Fruit fly (Drosophila melanogaster) whole organism, embryonic: Measurements from ENCODE around the gene CG43218.

ENCODE experiments used
- ATbp ChIP-seq: fragments of 200-800 bp; sonication (Bioruptor generic); optimal IDR thresholded peaks from 2 replicates; lab custom pipeline; 2017; ENCODE audit warnings: missing biosample characterization, mild to moderate bottlenecking, missing genetic modification characterization, missing genetic modification reagents
- Bdp1 ChIP-seq: fragments of 200-800 bp; sonication (Bioruptor generic); optimal IDR thresholded peaks from 3 replicates; lab custom pipeline; 2016; ENCODE audit warnings: missing biosample characterization, missing genetic modification characterization
- Bteb2 ChIP-seq: fragments of 200-800 bp; sonication (Bioruptor generic); optimal IDR thresholded peaks from 2 replicates; lab custom pipeline; 2016; ENCODE audit warnings: missing biosample characterization, missing genetic modification characterization
- CG10274 ChIP-seq: fragments of 200-800 bp; sonication (Bioruptor generic); optimal IDR thresholded peaks from 3 replicates; lab custom pipeline; 2017; ENCODE audit warnings: missing biosample characterization, mild to moderate bottlenecking, missing genetic modification characterization
- CG11085 ChIP-seq: fragments of 200-800 bp; sonication (Bioruptor generic); IDR thresholded peaks from 2 replicates; pipeline ENCODE4 v1.3.6; 2022; ENCODE audit warnings: missing biosample characterization, missing genetic modification characterization
- CG12391 ChIP-seq: fragments of 200-800 bp; sonication (Bioruptor generic); optimal IDR thresholded peaks from 3 replicates; lab custom pipeline; 2018; ENCODE audit warnings: missing biosample characterization, mild to moderate bottlenecking, missing genetic modification characterization, moderate library complexity
- CG15696 ChIP-seq: fragments of 200-800 bp; sonication (Bioruptor generic); optimal IDR thresholded peaks from 2 replicates; lab custom pipeline; 2019; ENCODE audit warnings: missing biosample characterization, mild to moderate bottlenecking, missing genetic modification characterization, moderate library complexity
- CG17328 ChIP-seq: fragments of 200-800 bp; sonication (Bioruptor generic); IDR thresholded peaks from 2 replicates; pipeline ENCODE4 v1.3.6; 2022; ENCODE audit warnings: missing biosample characterization, missing genetic modification characterization
- CG17385 ChIP-seq: fragments of 200-800 bp; sonication (Bioruptor generic); optimal IDR thresholded peaks from 3 replicates; lab custom pipeline; 2018; ENCODE audit warnings: missing biosample characterization, mild to moderate bottlenecking, missing genetic modification characterization
- CG17912 ChIP-seq: fragments of 200-800 bp; sonication (Bioruptor generic); optimal IDR thresholded peaks from 2 replicates; lab custom pipeline; 2018; ENCODE audit warnings: missing biosample characterization, mild to moderate bottlenecking, missing genetic modification characterization
- CG18599 ChIP-seq: fragments of 200-800 bp; sonication (Bioruptor generic); optimal IDR thresholded peaks from 3 replicates; lab custom pipeline; 2017; ENCODE audit warnings: missing biosample characterization, missing genetic modification characterization, mild to moderate bottlenecking, moderate library complexity, missing genetic modification reagents
- CG32772 ChIP-seq: fragments of 200-800 bp; sonication (Bioruptor generic); IDR thresholded peaks from 2 replicates; pipeline ENCODE4 v1.3.6; 2022; ENCODE audit warnings: missing biosample characterization, missing genetic modification characterization
- CG3847 ChIP-seq: fragments of 200-800 bp; sonication (Bioruptor generic); IDR thresholded peaks from 2 replicates; pipeline ENCODE4 v1.3.6; 2022; ENCODE audit warnings: missing biosample characterization, missing genetic modification characterization
- CG3995 ChIP-seq: fragments of 200-800 bp; sonication (Bioruptor generic); optimal IDR thresholded peaks from 3 replicates; lab custom pipeline; 2016; ENCODE audit warnings: missing biosample characterization, missing genetic modification characterization
- CG4328 ChIP-seq: fragments of 200-800 bp; sonication (Bioruptor generic); optimal IDR thresholded peaks from 3 replicates; lab custom pipeline; 2017; ENCODE audit warnings: missing biosample characterization, missing genetic modification reagents, missing genetic modification characterization
- CG6765 ChIP-seq: fragments of 200-800 bp; sonication (Bioruptor generic); optimal IDR thresholded peaks from 3 replicates; lab custom pipeline; 2017; ENCODE audit warnings: missing biosample characterization, mild to moderate bottlenecking, missing genetic modification characterization
- CG6813 ChIP-seq: fragments of 200-800 bp; sonication (Bioruptor generic); optimal IDR thresholded peaks from 2 replicates; lab custom pipeline; 2017; ENCODE audit warnings: missing biosample characterization, missing genetic modification characterization, mild to moderate bottlenecking, moderate library complexity, missing genetic modification reagents
- CG9215 ChIP-seq: fragments of 200-800 bp; sonication (Bioruptor generic); IDR thresholded peaks from 2 replicates; pipeline ENCODE4 v1.3.6; 2022; ENCODE audit warnings: missing biosample characterization, missing genetic modification characterization
- CG9609 ChIP-seq: fragments of 200-800 bp; sonication (Bioruptor generic); optimal IDR thresholded peaks from 3 replicates; lab custom pipeline; 2016; ENCODE audit warnings: missing biosample characterization, missing genetic modification characterization
- CoRest ChIP-seq: fragments of 200-800 bp; sonication (Bioruptor generic); optimal IDR thresholded peaks from 3 replicates; lab custom pipeline; 2018; ENCODE audit warnings: missing biosample characterization, mild to moderate bottlenecking, missing genetic modification characterization, moderate library complexity
- Eip74EF ChIP-seq, 2 experiments: fragments of 200-800 bp in 1 of 2; fragments of >200 bp in 1 of 2; sonication (Bioruptor generic) in 1 of 2; optimal IDR thresholded peaks; 2 replicates each; lab custom pipeline; 2017 to 2019; ENCODE audit warnings: missing biosample characterization in 2 of 2, missing genetic modification characterization in 2 of 2, mild to moderate bottlenecking in 1 of 2, moderate library complexity in 1 of 2
- MTF-1 ChIP-seq: fragments of 200-800 bp; sonication (Bioruptor generic); optimal IDR thresholded peaks from 2 replicates; lab custom pipeline; 2018; ENCODE audit warnings: missing biosample characterization, mild to moderate bottlenecking, missing genetic modification characterization, borderline replicate concordance
- Med ChIP-seq: fragments of 200-800 bp; sonication (Bioruptor generic); peaks from one replicate; lab custom pipeline; 2016; ENCODE audit warnings: missing biosample characterization, missing genetic modification characterization, mild to moderate bottlenecking, inconsistent platforms, moderate library complexity
- Myb ChIP-seq: fragments of 200-800 bp; sonication (Bioruptor generic); optimal IDR thresholded peaks from 2 replicates; lab custom pipeline; 2016; ENCODE audit warnings: missing biosample characterization, missing genetic modification characterization
- Ssrp ChIP-seq: fragments of 200-800 bp; sonication (Bioruptor generic); optimal IDR thresholded peaks from 2 replicates; lab custom pipeline; 2018; ENCODE audit warnings: missing biosample characterization, mild to moderate bottlenecking, missing genetic modification characterization, moderate library complexity
- ac ChIP-seq: fragments of 200-800 bp; sonication (Bioruptor generic); optimal IDR thresholded peaks from 3 replicates; lab custom pipeline; 2017; ENCODE audit warnings: missing biosample characterization, mild to moderate bottlenecking, missing genetic modification characterization
- ato ChIP-seq: fragments of 200-800 bp; sonication (Bioruptor generic); IDR thresholded peaks from 2 replicates; pipeline ENCODE4 v1.3.6; 2022; ENCODE audit warnings: missing biosample characterization, missing genetic modification characterization; ENCODE audit not compliant: partially characterized antibody
- btn ChIP-seq: fragments of 200-800 bp; sonication (Bioruptor generic); optimal IDR thresholded peaks from 2 replicates; lab custom pipeline; 2016; ENCODE audit warnings: missing biosample characterization, missing genetic modification characterization
- chinmo ChIP-seq: fragments of 200-800 bp; sonication (Bioruptor generic); IDR thresholded peaks from 4 replicates; pipeline ENCODE4 v1.3.6; 2022; ENCODE audit warnings: missing biosample characterization, missing genetic modification characterization; ENCODE audit not compliant: partially characterized antibody
- croc ChIP-seq: fragments of 200-800 bp; sonication (Bioruptor generic); conservative IDR thresholded peaks from 3 replicates; pipeline ENCODE4 v1.3.6; 2022; ENCODE audit warnings: missing biosample characterization, missing genetic modification characterization
- danr ChIP-seq: fragments of 200-800 bp; sonication (Bioruptor generic); IDR thresholded peaks from 2 replicates; pipeline ENCODE4 v1.3.6; 2022; ENCODE audit warnings: missing biosample characterization, missing genetic modification characterization
- dmrt99B ChIP-seq: fragments of 200-800 bp; sonication (Bioruptor generic); optimal IDR thresholded peaks from 2 replicates; lab custom pipeline; 2018; ENCODE audit warnings: missing biosample characterization, mild to moderate bottlenecking, missing genetic modification characterization, moderate library complexity
- ems ChIP-seq: fragments of 200-800 bp; sonication (Bioruptor generic); optimal IDR thresholded peaks from 3 replicates; lab custom pipeline; 2016; ENCODE audit warnings: missing biosample characterization, missing genetic modification characterization
- fd3F ChIP-seq: fragments of 200-800 bp; sonication (Bioruptor generic); optimal IDR thresholded peaks from 2 replicates; lab custom pipeline; 2018; ENCODE audit warnings: missing biosample characterization, mild to moderate bottlenecking, missing genetic modification characterization, moderate library complexity
- grn ChIP-seq: fragments of 200-800 bp; sonication (Bioruptor generic); optimal IDR thresholded peaks from 3 replicates; lab custom pipeline; 2017; ENCODE audit warnings: missing biosample characterization, missing genetic modification characterization
- kni ChIP-seq: fragments of 200-800 bp; sonication (Bioruptor generic); optimal IDR thresholded peaks from 3 replicates; lab custom pipeline; 2017; ENCODE audit warnings: mild to moderate bottlenecking, missing biosample characterization, missing genetic modification reagents, missing genetic modification characterization
- nom ChIP-seq: fragments of 200-800 bp; sonication (Bioruptor generic); optimal IDR thresholded peaks from 2 replicates; lab custom pipeline; 2017; ENCODE audit warnings: missing biosample characterization, missing genetic modification characterization, mild to moderate bottlenecking, moderate library complexity, missing genetic modification reagents
- peb ChIP-seq: fragments of 200-800 bp; sonication (Bioruptor generic); IDR thresholded peaks from 2 replicates; pipeline ENCODE4 v1.3.6; 2022; ENCODE audit warnings: missing biosample characterization, missing genetic modification characterization
- phol ChIP-seq: fragments of 200-800 bp; sonication (Bioruptor generic); optimal IDR thresholded peaks from 3 replicates; lab custom pipeline; 2018; ENCODE audit warnings: missing biosample characterization, mild to moderate bottlenecking, missing genetic modification characterization, moderate library complexity
- pros ChIP-seq: fragments of 200-800 bp; sonication (Bioruptor generic); optimal IDR thresholded peaks from 3 replicates; lab custom pipeline; 2019; ENCODE audit warnings: missing biosample characterization, mild to moderate bottlenecking, missing genetic modification characterization, moderate library complexity
- pzg ChIP-seq: fragments of 200-800 bp; sonication (Bioruptor generic); optimal IDR thresholded peaks from 3 replicates; lab custom pipeline; 2018; ENCODE audit warnings: missing biosample characterization, mild to moderate bottlenecking, missing genetic modification characterization, moderate library complexity
- schlank ChIP-seq: fragments of 200-800 bp; sonication (Bioruptor generic); optimal IDR thresholded peaks from 2 replicates; lab custom pipeline; 2018; ENCODE audit warnings: missing biosample characterization, mild to moderate bottlenecking, missing genetic modification characterization
- sd ChIP-seq: fragments of 200-800 bp; sonication (Bioruptor generic); optimal IDR thresholded peaks from 3 replicates; lab custom pipeline; 2018; ENCODE audit warnings: missing biosample characterization, mild to moderate bottlenecking, missing genetic modification characterization, moderate library complexity
- sens-2 ChIP-seq: fragments of 200-800 bp; sonication (Bioruptor generic); IDR thresholded peaks from 2 replicates; pipeline ENCODE4 v1.3.6; 2022; ENCODE audit warnings: missing biosample characterization, missing genetic modification characterization
- slou ChIP-seq: fragments of 200-800 bp; sonication (Bioruptor generic); optimal IDR thresholded peaks from 3 replicates; lab custom pipeline; 2016; ENCODE audit warnings: missing biosample characterization, missing genetic modification characterization
- so ChIP-seq: fragments of 200-800 bp; sonication (Bioruptor generic); IDR thresholded peaks from 3 replicates; pipeline ENCODE4 v1.3.6; 2022; ENCODE audit warnings: missing biosample characterization, missing genetic modification characterization
- sob ChIP-seq: fragments of 200-800 bp; sonication (Bioruptor generic); IDR thresholded peaks from 2 replicates; pipeline ENCODE4 v1.3.6; 2022; ENCODE audit warnings: missing biosample characterization, missing genetic modification characterization
- usp ChIP-seq: fragments of >200 bp; optimal IDR thresholded peaks from 2 replicates; lab custom pipeline; 2017; ENCODE audit warnings: missing biosample characterization, missing genetic modification characterization
- vvl ChIP-seq: fragments of 200-800 bp; sonication (Bioruptor generic); IDR thresholded peaks from 2 replicates; pipeline ENCODE4 v1.3.6; 2022; ENCODE audit warnings: missing biosample characterization, missing genetic modification characterization

The CG43218 gene

DNA sequence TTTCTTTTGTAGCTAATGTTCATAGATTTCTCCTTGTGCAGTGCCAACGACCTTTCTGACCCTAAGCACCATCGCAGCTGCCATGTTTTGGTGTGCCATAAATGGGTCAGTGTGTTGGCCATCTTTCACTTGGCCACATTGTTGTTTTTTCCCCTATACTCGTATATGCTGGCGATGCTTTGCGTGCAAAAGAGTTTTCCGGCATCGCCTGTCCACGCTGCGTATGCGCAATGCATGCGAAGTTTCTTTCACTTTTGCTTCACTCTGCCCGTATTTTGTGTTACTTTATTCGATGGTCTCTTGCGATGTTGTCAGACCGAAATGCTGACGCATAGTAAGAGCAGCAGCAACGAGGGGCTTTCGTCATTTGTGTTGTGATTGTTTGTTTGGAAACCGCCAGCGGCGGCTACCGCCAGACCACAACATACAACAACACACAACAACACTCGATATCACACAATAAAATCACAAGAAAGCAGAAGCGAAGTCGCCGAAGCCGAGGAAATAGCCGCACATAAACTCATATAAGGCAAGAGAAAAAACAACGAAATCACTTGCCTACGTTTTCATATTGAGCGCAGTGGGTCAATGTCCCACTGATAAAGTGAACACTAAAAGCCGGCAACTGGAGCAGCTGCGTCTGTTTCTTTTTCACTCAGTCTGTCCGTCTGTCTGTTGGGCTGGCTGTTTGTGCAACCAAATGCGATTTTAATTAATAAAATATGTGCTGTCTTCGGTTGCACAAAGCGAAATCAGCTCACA, 3.8 kb downstream of the CG43218 start (continued):
- TF ChIP-seq CG6813 (GFP tag; lab: Kevin White, UChicago) (no peak), kni (GFP tag; lab: Kevin White, UChicago) (peak; percentile 54), pzg (GFP tag; lab: Kevin White, UChicago) (no peak), Med (GFP tag; lab: Kevin White, UChicago) (peak; percentile 76), peb (GFP tag; lab: Robert Waterston, UW) (no peak), Eip74EF (GFP tag; optimal IDR thresholded peaks at IDR 0.05; lab: Kevin White, UChicago) (peak in 1 of 2 experiments; percentile 55), CG18599 (GFP tag; lab: Kevin White, UChicago) (no peak), CG4328 (GFP tag; lab: Kevin White, UChicago) (no peak), btn (GFP tag; lab: Kevin White, UChicago) (no peak), danr (no peak), CG12391 (no peak), CoRest (tag; lab: Kevin White, UChicago) (no peak), nom (GFP tag; lab: Kevin White, UChicago) (no peak), CG9215 (no peak), sens-2 (GFP tag; lab: Robert Waterston, UW) (0 out of 2 replicates have a peak, but pooled peaks have one; percentile 23), vvl (GFP tag; lab: Robert Waterston, UW) (no peak), CG10274 (GFP tag; lab: Kevin White, UChicago) (no peak), Myb (no peak), CG11085 (GFP tag; lab: Robert Waterston, UW) (no peak), dmrt99B (tag; lab: Kevin White, UChicago) (no peak), sd (no peak), CG9609 (no peak), CG3995 (GFP tag; lab: Kevin White, UChicago) (no peak), croc (no peak), pros (GFP tag; lab: Kevin White, UChicago) (peak; percentile 61), ac (no peak), Bteb2 (GFP tag; lab: Kevin White, UChicago) (no peak), CG17385 (no peak), CG3847 (GFP tag; lab: Robert Waterston, UW) (no peak), ATbp (GFP tag; lab: Kevin White, UChicago) (no peak), sob (GFP tag; lab: Robert Waterston, UW) (no peak), so (GFP tag; lab: Robert Waterston, UW) (0 out of 3 replicates have a peak, but pooled peaks have one; percentile 6), chinmo (GFP tag; lab: Robert Waterston, UW) (peak; percentile 63; the same call in 1 of the 4 replicates), CG32772 (no peak), CG15696 (tag; lab: Kevin White, UChicago) (no peak), CG17912 (no peak), CG17328 (GFP tag; lab: Robert Waterston, UW) (no peak), slou (GFP tag; lab: Kevin White, UChicago) (no peak), ems (GFP tag; lab: Kevin White, UChicago) (no peak), Ssrp (tag; lab: Kevin White, UChicago) (no peak), schlank (tag; lab: Kevin White, UChicago) (no peak), grn (peak; percentile 57), Bdp1 (GFP tag; lab: Kevin White, UChicago) (no peak), CG6765 (GFP tag; lab: Kevin White, UChicago) (no peak), ato (no peak), phol (tag; lab: Kevin White, UChicago) (no peak), usp (GFP tag; lab: Kevin White, UChicago) (no peak), MTF-1 (GFP tag; lab: Kevin White, UChicago) (no peak), fd3F (no peak)
